Fruit fly (Drosophila melanogaster): Measurements from ENCODE around the gene CG45116.
A peak's percentile ranks its signal among the peaks of the same experiment; 100 is the strongest.

The CG45116 gene

DNA sequence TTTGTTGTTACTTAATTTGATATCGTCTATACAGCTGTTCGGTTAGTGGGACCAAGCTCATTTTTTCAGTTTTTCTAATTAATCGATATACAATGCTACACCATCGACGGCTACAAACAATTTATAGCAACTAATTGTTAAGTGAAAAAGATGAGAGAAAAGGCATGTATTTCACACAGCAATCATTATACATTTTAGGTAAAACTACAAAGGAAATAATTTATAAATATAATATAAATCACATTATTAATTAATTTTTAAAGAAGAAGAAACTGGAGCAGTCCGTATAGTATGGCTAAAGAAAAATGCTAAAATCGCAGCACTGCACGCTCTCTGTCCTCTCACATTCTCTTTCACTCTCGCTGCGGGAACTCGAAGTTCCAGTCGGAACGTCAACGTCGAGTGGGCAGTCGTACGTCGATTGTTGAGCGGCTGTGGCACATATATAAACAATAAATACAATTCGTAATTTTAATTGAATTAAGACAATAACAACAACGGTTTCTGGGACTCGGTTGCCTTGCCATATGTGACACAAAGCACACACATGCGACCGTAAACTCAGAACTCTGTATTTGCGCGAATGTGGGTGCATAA lies 28.6 kb downstream of the CG45116 start, which contains the start of the genes CG14450 and CG11367 (continued):
- TF ChIP-seq ems (GFP tag; optimal IDR thresholded peaks at IDR 0.05) (no peak), CG2116 (GFP tag; optimal IDR thresholded peaks at IDR 0.05) (peak; percentile 75), lab (GFP tag; optimal IDR thresholded peaks at IDR 0.05) (peak; percentile 53), CG15601 (tag; optimal IDR thresholded peaks at IDR 0.05) (peak; percentile 34), gce (GFP tag; IDR thresholded peaks at IDR 0.05) (no peak), Sox102F (GFP tag; optimal IDR thresholded peaks at IDR 0.05) (no peak), CG18476 (GFP tag; optimal IDR thresholded peaks at IDR 0.05) (no peak), CG10959 (GFP tag; IDR thresholded peaks at IDR 0.05) (no peak), hbn (GFP tag; IDR thresholded peaks at IDR 0.05; ENCODE audit: partially characterized antibody) (peak; percentile 55; the same call in 1 of the 2 replicates), pb (GFP tag; optimal IDR thresholded peaks at IDR 0.05) (no peak), cg (GFP tag; optimal IDR thresholded peaks at IDR 0.05) (no peak), CG1024 (GFP tag; IDR thresholded peaks at IDR 0.05) (no peak), CG7963 (GFP tag; IDR thresholded peaks at IDR 0.05; ENCODE audit: partially characterized antibody) (no peak), CG4404 (GFP tag; IDR thresholded peaks at IDR 0.05) (no peak), CG6683 (GFP tag; optimal IDR thresholded peaks at IDR 0.05) (no peak), Blimp-1 (GFP tag; optimal IDR thresholded peaks at IDR 0.05) (peak; percentile 78), Eip74EF (GFP tag; optimal IDR thresholded peaks at IDR 0.05) (no peak), bbx (GFP tag; IDR thresholded peaks at IDR 0.05; ENCODE audit: partially characterized antibody) (no peak), twi (tag; optimal IDR thresholded peaks at IDR 0.05) (peak; percentile 65), MBD-R2 (GFP tag; IDR thresholded peaks at IDR 0.05) (0 out of 2 replicates have a peak, but pooled peaks have one; percentile 36), zf30C (GFP tag; optimal IDR thresholded peaks at IDR 0.05) (no peak), gcm2 (GFP tag; optimal IDR thresholded peaks at IDR 0.05) (no peak), exex (tag; optimal IDR thresholded peaks at IDR 0.05) (peak; percentile 55), danr (GFP tag; IDR thresholded peaks at IDR 0.05) (no peak), rib (GFP tag; IDR thresholded peaks at IDR 0.05) (no peak), bab2 (GFP tag; optimal IDR thresholded peaks at IDR 0.05) (no peak), Atf-2 (GFP tag; optimal IDR thresholded peaks at IDR 0.05) (no peak), Xbp1 (GFP tag; optimal IDR thresholded peaks at IDR 0.05) (no peak), Hr51 (GFP tag; optimal IDR thresholded peaks at IDR 0.05) (no peak), Tbp (GFP tag; optimal IDR thresholded peaks at IDR 0.05) (no peak), CrebB (tag; optimal IDR thresholded peaks at IDR 0.05) (no peak), eve (GFP tag; optimal IDR thresholded peaks at IDR 0.05) (no peak), Stat92E (GFP tag; optimal IDR thresholded peaks at IDR 0.05) (no peak), Gsc (GFP tag; IDR thresholded peaks at IDR 0.05) (no peak), H15 (GFP tag; IDR thresholded peaks at IDR 0.05) (no peak), Nf-YA (GFP tag; IDR thresholded peaks at IDR 0.05) (no peak), CG5953 (GFP tag; IDR thresholded peaks at IDR 0.05) (no peak), CG12236 (GFP tag; optimal IDR thresholded peaks at IDR 0.05) (no peak), chn (GFP tag; optimal IDR thresholded peaks at IDR 0.05) (no peak), CG10147 (GFP tag; optimal IDR thresholded peaks at IDR 0.05) (peak; percentile 43), Lhr (GFP tag; optimal IDR thresholded peaks at IDR 0.05) (peak; percentile 8), CG9876 (GFP tag; optimal IDR thresholded peaks at IDR 0.05) (no peak), lbe (GFP tag; optimal IDR thresholded peaks at IDR 0.05) (peak; percentile 66), sisA (GFP tag; IDR thresholded peaks at IDR 0.05) (no peak), HLH54F (GFP tag; optimal IDR thresholded peaks at IDR 0.05) (no peak), CG30020 (tag; optimal IDR thresholded peaks at IDR 0.05) (peak; percentile 78), CG8089 (GFP tag; optimal IDR thresholded peaks at IDR 0.05) (no peak), trem (tag; optimal IDR thresholded peaks at IDR 0.05) (peak; percentile 81), CG9932 (GFP tag; IDR thresholded peaks at IDR 0.05) (peak; percentile 40; the same call in 1 of the 2 replicates), dysf (GFP tag; IDR thresholded peaks at IDR 0.05) (no peak)
